Fruit fly (Drosophila melanogaster): ENCODE data around the gene Gdap1.

Gdap1 gene

dm6 chr3L:5184860-5185639 is 43.3 kb downstream of the Gdap1 start (continued):
- TF ChIP-seq CG6254 (GFP tag; optimal IDR thresholded peaks at IDR 0.05) (peak; percentile 21), ato (GFP tag; IDR thresholded peaks at IDR 0.05; ENCODE audit: partially characterized antibody) (no peak), Oli (tag; optimal IDR thresholded peaks at IDR 0.05) (peak; percentile 75), Deaf1 (tag; optimal IDR thresholded peaks at IDR 0.05) (no peak), CG34376 (GFP tag; optimal IDR thresholded peaks at IDR 0.05) (peak; percentile 9), CG7987 (GFP tag; optimal IDR thresholded peaks at IDR 0.05) (no peak), gt (GFP tag; IDR thresholded peaks at IDR 0.05) (no peak), CG14441 (GFP tag; IDR thresholded peaks at IDR 0.05) (no peak; the same call in none of the 2 replicates), CG6654 (GFP tag; optimal IDR thresholded peaks at IDR 0.05) (peak; percentile 32), CG11247 (GFP tag; IDR thresholded peaks at IDR 0.05) (no peak), CHES-1-like (GFP tag; optimal IDR thresholded peaks at IDR 0.05) (no peak), CG16779 (GFP tag; IDR thresholded peaks at IDR 0.05) (no peak), ind (GFP tag; optimal IDR thresholded peaks at IDR 0.05) (peak; percentile 60), CG18599 (GFP tag; optimal IDR thresholded peaks at IDR 0.05) (peak; percentile 74), CG11696 (GFP tag; IDR thresholded peaks at IDR 0.05) (no peak), CG10959 (GFP tag; IDR thresholded peaks at IDR 0.05) (no peak), lola (GFP tag; optimal IDR thresholded peaks at IDR 0.05) (no peak), sd (tag; optimal IDR thresholded peaks at IDR 0.05) (peak; percentile 98), nmo (GFP tag; optimal IDR thresholded peaks at IDR 0.05) (peak; percentile 54), Atf6 (GFP tag; IDR thresholded peaks at IDR 0.05) (no peak), Eip74EF (GFP tag; optimal IDR thresholded peaks at IDR 0.05) (peak in 1 of 2 experiments; percentile 24), CG2129 (GFP tag; IDR thresholded peaks at IDR 0.05; ENCODE audit: partially characterized antibody) (peak; percentile 15; the same call in 1 of the 2 replicates), NfI (GFP tag; optimal IDR thresholded peaks at IDR 0.05) (peak; percentile 58), Ravus (GFP tag; IDR thresholded peaks at IDR 0.05) (no peak), MESR4 (GFP tag; optimal IDR thresholded peaks at IDR 0.05) (no peak), bbx (GFP tag; IDR thresholded peaks at IDR 0.05; ENCODE audit: partially characterized antibody) (no peak), hbn (GFP tag; IDR thresholded peaks at IDR 0.05; ENCODE audit: partially characterized antibody) (peak; percentile 57; the same call in 1 of the 2 replicates), CG15514 (GFP tag; optimal IDR thresholded peaks at IDR 0.05) (no peak), CG3838 (GFP tag; optimal IDR thresholded peaks at IDR 0.05) (no peak), B-H2 (GFP tag; optimal IDR thresholded peaks at IDR 0.05) (no peak), CG4617 (GFP tag; optimal IDR thresholded peaks at IDR 0.05; ENCODE audit: borderline replicate concordance) (no peak), pum (GFP tag; optimal IDR thresholded peaks at IDR 0.05) (no peak), E2f1 (GFP tag; IDR thresholded peaks at IDR 0.05) (peak; percentile 12; the same call in 1 of the 2 replicates), Ssrp (tag; optimal IDR thresholded peaks at IDR 0.05) (peak; percentile 49), twi (tag; optimal IDR thresholded peaks at IDR 0.05) (no peak), CG6765 (GFP tag; optimal IDR thresholded peaks at IDR 0.05) (no peak), CG11456 (GFP tag; IDR thresholded peaks at IDR 0.05) (peak; percentile 63; the same call in 2 of the 3 replicates), C15 (GFP tag; IDR thresholded peaks at IDR 0.05) (no peak), CG15073 (GFP tag; optimal IDR thresholded peaks at IDR 0.05) (no peak), ken (GFP tag; IDR thresholded peaks at IDR 0.05) (no peak), CG30020 (tag; optimal IDR thresholded peaks at IDR 0.05) (no peak), hth (optimal IDR thresholded peaks at IDR 0.05) (no peak), az2 (GFP tag; optimal IDR thresholded peaks at IDR 0.05) (peak; percentile 53), CG3726 (GFP tag; IDR thresholded peaks at IDR 0.05) (no peak), CG17612 (GFP tag; IDR thresholded peaks at IDR 0.05) (no peak), corto (GFP tag; optimal IDR thresholded peaks at IDR 0.05) (no peak), CG13287 (GFP tag; IDR thresholded peaks at IDR 0.05; ENCODE audit: partially characterized antibody) (peak; percentile 54), CG11560 (tag; IDR thresholded peaks at IDR 0.05) (peak; percentile 53; the same call in 1 of the 3 replicates)

All from whole organism, embryonic.